Worm (Caenorhabditis elegans) whole organism, L4 larva: ENCODE data around the gene C56A3.5.

ENCODE experiments used
- aha-1 ChIP-seq: fragments of 150-350 bp; peaks from one replicate; lab custom pipeline; 2014; ENCODE audit warnings: missing biosample characterization, missing genetic modification characterization
- dmd-6 ChIP-seq: fragments of 200-800 bp; sonication (Bioruptor generic); IDR thresholded peaks from 2 replicates; pipeline ENCODE4 v1.3.6; 2022; ENCODE audit warnings: missing genetic modification reagents, missing genetic modification characterization, missing compliant biosample characterization
- dve-1 ChIP-seq: sonication (generic microtip); optimal IDR thresholded peaks from 2 replicates; lab custom pipeline; 2017; ENCODE audit warnings: antibody characterized with exemption, mild to moderate bottlenecking, missing genetic modification characterization, missing compliant biosample characterization; ENCODE audit not compliant: insufficient read depth
- gei-8 ChIP-seq: fragments of 200-800 bp; sonication (Bioruptor generic); optimal IDR thresholded peaks from 2 replicates; lab custom pipeline; 2018; ENCODE audit warnings: mild to moderate bottlenecking, missing genetic modification characterization, missing compliant biosample characterization
- hlh-30 ChIP-seq: sonication (generic microtip); optimal IDR thresholded peaks from 2 replicates; lab custom pipeline; 2017; ENCODE audit warnings: antibody characterized with exemption, mild to moderate bottlenecking, missing genetic modification characterization, missing compliant biosample characterization; ENCODE audit not compliant: insufficient read depth
- lim-7 ChIP-seq: fragments of 200-800 bp; sonication (Bioruptor generic); IDR thresholded peaks from 2 replicates; pipeline ENCODE4 v1.3.6; 2022; ENCODE audit warnings: missing genetic modification characterization, missing compliant biosample characterization
- mep-1 ChIP-seq: fragments of 150-350 bp; sonication (generic microtip); optimal IDR thresholded peaks from 3 replicates; lab custom pipeline; 2014; ENCODE audit warnings: missing biosample characterization, missing genetic modification characterization
- mes-2 ChIP-seq: sonication (generic microtip); optimal IDR thresholded peaks from 2 replicates; lab custom pipeline; 2016; ENCODE audit warnings: missing genotype, mild to moderate bottlenecking, missing genetic modification characterization, missing compliant biosample characterization; ENCODE audit not compliant: poor library complexity, severe bottlenecking
- mxl-2 ChIP-seq: fragments of 200-800 bp; sonication (Bioruptor generic); conservative IDR thresholded peaks from 2 replicates; pipeline ENCODE4 v1.3.6; 2022; ENCODE audit warnings: missing genetic modification reagents, missing genetic modification characterization, missing compliant biosample characterization
- nhr-6 ChIP-seq: fragments of 150-350 bp; optimal IDR thresholded peaks from 2 replicates; lab custom pipeline; 2014; ENCODE audit warnings: missing biosample characterization, missing genetic modification characterization
- snpc-4 ChIP-seq: fragments of 150-350 bp; optimal IDR thresholded peaks from 2 replicates; lab custom pipeline; 2014; ENCODE audit warnings: missing biosample characterization, missing genetic modification characterization
- unc-39 ChIP-seq: sonication (generic microtip); optimal IDR thresholded peaks from 2 replicates; lab custom pipeline; 2017; ENCODE audit warnings: missing biosample characterization, missing genetic modification characterization
- unc-62 ChIP-seq, 3 experiments: fragments of 150-350 bp in 1 of 3; sonication (generic microtip); optimal IDR thresholded peaks in 2 of 3; peaks in 1 of 3; 1 replicate in 1 of 3; 2 replicates in 2 of 3; lab custom pipeline; 2014 to 2017; ENCODE audit warnings: missing biosample characterization in 3 of 3, missing genetic modification characterization in 3 of 3, missing genetic modification reagents in 3 of 3, missing genotype in 1 of 3
- zfp-2 ChIP-seq: sonication (generic microtip); optimal IDR thresholded peaks from 2 replicates; lab custom pipeline; 2016; ENCODE audit warnings: mild to moderate bottlenecking, missing genetic modification characterization, missing compliant biosample characterization

DNA sequence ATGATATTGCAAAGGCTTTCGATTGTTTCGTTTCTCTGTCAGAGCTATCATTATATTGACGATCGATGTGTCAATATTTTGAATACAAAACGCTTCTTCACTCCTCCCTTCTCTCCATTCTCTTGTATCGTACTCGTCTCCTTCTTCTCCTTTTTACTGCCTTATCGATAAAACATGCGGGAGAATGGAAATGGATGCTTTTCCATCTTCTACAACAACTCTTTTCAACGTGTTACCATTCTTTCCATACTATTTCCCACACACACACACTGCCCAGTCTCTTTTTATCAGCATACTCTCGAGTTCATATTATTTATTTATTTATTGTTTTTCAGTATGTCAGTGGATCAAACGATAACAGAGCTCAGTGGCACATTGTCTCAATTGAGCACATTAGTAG is 26.9 kb downstream of the C56A3.5 start, which contains the start of gene C50B8.6:
- TF ChIP-seq gei-8 (GFP tag; lab: Kevin White, UChicago) (no peak), nhr-6 (tag; lab: Kevin White, UChicago) (no peak), dve-1 (tag; lab: Kevin White, UChicago) (peak; percentile 34), unc-39 (tag; lab: Kevin White, UChicago) (no peak), mxl-2 (GFP tag; lab: Robert Waterston, UW) (no peak), zfp-2 (tag; lab: Kevin White, UChicago) (no peak), hlh-30 (tag; lab: Kevin White, UChicago) (no peak), lim-7 (no peak), snpc-4 (tag; lab: Kevin White, UChicago) (no peak), unc-62 (GFP tag; optimal IDR thresholded peaks at IDR 0.05 in 1 of 2; lab: Kevin White, UChicago) (peak in 1 of 2 experiments; percentile 64), unc-62 (tag; optimal IDR thresholded peaks at IDR 0.05; lab: Kevin White, UChicago) (no peak), aha-1 (tag; lab: Kevin White, UChicago) (no peak), mes-2 (tag; lab: Kevin White, UChicago) (no peak), dmd-6 (GFP tag; lab: Robert Waterston, UW) (peak; percentile 41; the same call in 1 of the 2 replicates), mep-1 (tag; lab: Kevin White, UChicago) (no peak)
